Worm (Caenorhabditis elegans): ENCODE results near the gene hpx-2.
A peak's percentile ranks its signal among the peaks of the same experiment; 100 is the strongest.

The hpx-2 gene

DNA sequence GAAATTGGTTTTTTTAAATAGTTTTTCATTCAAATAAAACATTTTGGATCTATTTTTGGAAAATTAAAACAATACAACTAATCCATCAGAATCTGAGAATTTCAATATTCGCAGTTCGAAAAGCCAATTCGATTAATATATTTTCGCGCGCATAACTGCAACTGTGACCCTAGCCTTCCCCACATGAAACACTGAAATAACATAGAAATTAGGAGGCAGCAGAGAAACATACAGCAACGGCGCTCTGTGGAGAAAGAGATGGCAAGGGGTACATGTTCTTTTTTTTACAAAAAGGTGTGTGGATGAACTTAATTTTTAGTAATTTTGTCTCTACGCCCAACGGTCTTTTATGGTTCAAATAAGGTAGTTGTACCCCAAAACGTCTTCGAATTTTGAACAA is 29.9 kb downstream of the hpx-2 start:
- no peak for TF ChIP-seq F13H6.1 (tag; optimal IDR thresholded peaks at IDR 0.05)
- TF ChIP-seq sdc-2 (tag; optimal IDR thresholded peaks at IDR 0.05): no peak
- TF ChIP-seq ceh-6 (GFP tag; optimal IDR thresholded peaks at IDR 0.05): no peak
- TF ChIP-seq nfya-1 (tag; optimal IDR thresholded peaks at IDR 0.05): no peak
- TF ChIP-seq unc-42 (tag; optimal IDR thresholded peaks at IDR 0.05): peak; percentile 18

DNA sequence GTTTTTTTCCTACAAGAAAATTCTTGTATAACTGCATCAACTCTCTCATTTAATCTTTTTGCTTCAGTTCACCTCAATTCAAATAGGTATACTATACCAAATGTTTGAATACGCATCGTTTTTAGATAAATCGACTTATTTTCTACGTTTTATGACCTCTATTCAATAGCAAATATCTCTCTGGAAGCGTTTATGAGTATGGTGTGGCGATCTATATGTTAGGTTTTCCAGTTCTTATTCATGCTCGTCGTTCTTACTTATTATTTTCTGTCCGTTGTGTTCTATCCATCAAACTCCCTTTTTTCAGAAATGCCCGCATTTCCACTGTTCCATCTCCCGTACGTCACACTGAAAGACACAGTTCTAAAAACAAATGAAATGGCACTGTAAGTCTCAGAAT is 30.3 kb downstream of the hpx-2 start, which contains the start of gene T22G5.3:
Gene T22G5.3, plus strand, starts transcription at position 301 of the 400 bp plus-strand sequence.
- TF ChIP-seq madf-2 (tag; optimal IDR thresholded peaks at IDR 0.05) (no peak), unc-3 (GFP tag; conservative IDR thresholded peaks at IDR 0.05) (no peak), unc-3 (tag; optimal IDR thresholded peaks at IDR 0.05) (no peak), ceh-2 (tag; optimal IDR thresholded peaks at IDR 0.05) (no peak), ceh-22 (tag; optimal IDR thresholded peaks at IDR 0.05) (no peak), ahr-1 (tag; optimal IDR thresholded peaks at IDR 0.05) (no peak), K02D7.2 (tag; optimal IDR thresholded peaks at IDR 0.05) (no peak), lin-11 (tag; optimal IDR thresholded peaks at IDR 0.05) (no peak), ceh-30 (tag; optimal IDR thresholded peaks at IDR 0.05) (no peak), sdc-2 (tag; optimal IDR thresholded peaks at IDR 0.05) (no peak), sox-4 (tag; optimal IDR thresholded peaks at IDR 0.05) (no peak)

DNA sequence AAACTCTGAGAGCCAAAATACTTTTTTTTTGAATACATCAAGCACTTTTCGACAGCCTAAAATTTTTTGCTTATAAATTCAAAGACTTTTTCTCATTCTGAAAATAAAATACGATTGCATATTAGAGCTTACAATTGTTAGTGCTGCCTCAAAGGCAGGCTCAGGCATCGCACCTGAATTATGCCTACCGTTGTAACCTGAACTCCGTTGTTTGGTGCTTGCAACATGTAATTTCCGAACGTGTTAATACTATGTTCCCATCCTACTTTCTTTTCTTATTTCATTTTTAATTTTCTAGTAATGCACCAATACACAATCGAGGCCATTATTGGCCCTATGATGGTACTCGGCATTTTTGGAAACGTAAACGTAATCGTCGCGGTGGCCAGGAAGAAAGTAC is 37.1 kb downstream of the hpx-2 start, which contains the start of gene srsx-19:
Gene srsx-19, plus strand, starts transcription at position 301 of the 400 bp plus-strand sequence.
- no peak for TF ChIP-seq ceh-14 (tag; optimal IDR thresholded peaks at IDR 0.05)
- no peak for TF ChIP-seq tbx-2 (tag; optimal IDR thresholded peaks at IDR 0.05)
- no peak for TF ChIP-seq sdc-2 (tag; optimal IDR thresholded peaks at IDR 0.05)
- TF ChIP-seq ceh-9 (tag; optimal IDR thresholded peaks at IDR 0.05): no peak
- TF ChIP-seq unc-86 (tag; optimal IDR thresholded peaks at IDR 0.05): no peak
- no peak for TF ChIP-seq C08G9.2 (tag; optimal IDR thresholded peaks at IDR 0.05)
- TF ChIP-seq nhr-11 (tag; optimal IDR thresholded peaks at IDR 0.05): no peak
- no peak for TF ChIP-seq hlh-13 (GFP tag; optimal IDR thresholded peaks at IDR 0.05)
- TF ChIP-seq fkh-10 (GFP tag; optimal IDR thresholded peaks at IDR 0.05): no peak
- no peak for TF ChIP-seq F13H6.1 (tag; optimal IDR thresholded peaks at IDR 0.05)
- no peak for TF ChIP-seq unc-42 (tag; optimal IDR thresholded peaks at IDR 0.05)
- no peak for TF ChIP-seq hlh-8 (tag; optimal IDR thresholded peaks at IDR 0.05)
- TF ChIP-seq zip-5 (tag; optimal IDR thresholded peaks at IDR 0.05): no peak
- TF ChIP-seq ceh-24 (tag; optimal IDR thresholded peaks at IDR 0.05): no peak
- no peak for TF ChIP-seq pat-9 (tag; optimal IDR thresholded peaks at IDR 0.05)

DNA sequence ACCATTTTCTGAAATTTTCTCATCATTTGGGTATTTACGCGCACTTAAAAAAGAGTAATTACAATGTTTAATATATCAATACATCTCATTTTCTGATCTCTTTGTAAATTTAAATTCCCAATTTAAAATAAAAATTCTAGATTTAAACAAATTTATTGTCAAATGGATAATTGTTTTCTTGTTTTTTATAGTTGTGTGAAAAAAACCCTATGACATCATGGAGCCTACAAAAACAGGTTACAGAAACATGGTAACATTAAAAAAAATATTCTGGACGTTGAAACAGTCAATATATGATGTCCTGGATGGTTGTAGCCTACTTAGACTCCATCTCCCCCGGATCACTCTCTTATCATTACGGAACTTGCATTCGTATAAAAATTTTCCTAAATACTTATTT is 39.2 kb downstream of the hpx-2 start, which contains the start of gene spp-12:
Gene spp-12, plus strand, starts transcription at position 301 of the 400 bp plus-strand sequence.
- TF ChIP-seq pha-4 (tag; optimal IDR thresholded peaks at IDR 0.05): no peak

DNA sequence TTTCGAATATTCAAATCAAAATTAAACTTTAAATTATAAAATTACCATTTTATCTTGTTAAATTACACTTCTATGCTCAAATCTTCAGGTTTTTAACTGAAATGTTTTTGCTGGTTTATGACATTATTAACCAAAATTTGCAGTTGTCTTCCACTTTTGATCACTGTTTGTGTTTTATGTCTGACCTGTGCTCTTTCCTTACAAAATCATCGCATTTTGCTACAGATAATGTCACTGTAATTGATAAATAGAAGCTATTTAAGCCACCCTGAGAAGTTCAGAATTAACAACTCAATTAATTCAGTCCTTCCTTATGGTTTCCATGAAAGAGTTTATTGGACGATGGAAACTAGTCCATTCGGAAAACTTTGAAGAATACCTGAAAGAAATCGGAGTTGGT is 40.2 kb downstream of the hpx-2 start, which contains the start of gene lbp-8:
Gene lbp-8, plus strand, starts transcription at position 301 of the 400 bp plus-strand sequence.
- TF ChIP-seq C38D4.7 (GFP tag; optimal IDR thresholded peaks at IDR 0.05) (no peak), syd-9 (tag; optimal IDR thresholded peaks at IDR 0.05) (no peak)

DNA sequence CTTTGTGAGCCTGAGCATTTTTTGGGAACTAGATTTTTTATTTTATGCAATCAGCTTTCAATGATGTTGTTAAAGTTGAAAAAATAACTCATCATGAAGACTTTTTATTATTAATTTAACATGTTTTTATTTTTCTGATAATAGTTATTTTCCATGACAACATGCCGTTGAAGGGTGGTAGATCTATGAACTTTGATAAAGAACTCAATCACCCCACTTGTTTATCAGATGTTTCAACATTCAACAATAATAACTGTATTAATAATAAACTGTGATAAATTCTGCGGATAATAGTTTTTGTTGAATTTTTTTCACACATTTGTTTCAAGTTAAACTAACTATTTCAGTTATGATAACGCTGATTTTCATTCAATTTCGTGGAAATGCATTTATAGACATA is 41.2 kb downstream of the hpx-2 start:
- TF ChIP-seq fkh-10 (GFP tag; optimal IDR thresholded peaks at IDR 0.05): no peak

All from whole organism, late embryonic.